Fruit fly (Drosophila melanogaster) whole organism, adult: ENCODE measurements around the gene Osi8.

ENCODE experiments used
- CG11617 ChIP-seq: fragments of 200-800 bp; sonication (Bioruptor generic); optimal IDR thresholded peaks from 2 replicates; lab custom pipeline; 2017; ENCODE audit warnings: mild to moderate bottlenecking, missing biosample characterization, missing genetic modification reagents, missing genetic modification characterization
- CG12768 ChIP-seq: fragments of 200-800 bp; sonication (Bioruptor generic); optimal IDR thresholded peaks from 2 replicates; lab custom pipeline; 2017; ENCODE audit warnings: missing biosample characterization, missing genetic modification characterization, mild to moderate bottlenecking, moderate library complexity, missing genetic modification reagents
- CG1620 ChIP-seq: fragments of 200-800 bp; sonication (Bioruptor generic); optimal IDR thresholded peaks from 2 replicates; lab custom pipeline; 2016; ENCODE audit warnings: missing biosample characterization, missing genetic modification characterization
- CG7045 ChIP-seq: fragments of 200-800 bp; sonication (Bioruptor generic); optimal IDR thresholded peaks from 2 replicates; lab custom pipeline; 2017; ENCODE audit warnings: missing biosample characterization, mild to moderate bottlenecking, missing genetic modification characterization
- CG7101 ChIP-seq: fragments of 200-800 bp; sonication (Bioruptor generic); optimal IDR thresholded peaks from 2 replicates; lab custom pipeline; 2018; ENCODE audit warnings: missing biosample characterization, mild to moderate bottlenecking, missing genetic modification characterization, moderate library complexity
- Clk ChIP-seq: fragments of 200-800 bp; sonication (Bioruptor generic); optimal IDR thresholded peaks from 2 replicates; lab custom pipeline; 2017; ENCODE audit warnings: missing biosample characterization, missing genetic modification characterization
- Crg-1 ChIP-seq: fragments of 200-800 bp; sonication (Bioruptor generic); optimal IDR thresholded peaks from 2 replicates; lab custom pipeline; 2016; ENCODE audit warnings: missing biosample characterization, missing genetic modification characterization
- Hr96 ChIP-seq: fragments of 200-800 bp; sonication (Bioruptor generic); optimal IDR thresholded peaks from 2 replicates; lab custom pipeline; 2016; ENCODE audit warnings: missing biosample characterization, missing genetic modification characterization
- cic ChIP-seq: fragments of 200-800 bp; sonication (Bioruptor generic); optimal IDR thresholded peaks from 2 replicates; lab custom pipeline; 2017; ENCODE audit warnings: missing biosample characterization, mild to moderate bottlenecking, missing genetic modification characterization, moderate library complexity
- cnc ChIP-seq, 2 experiments: fragments of >200 bp; optimal IDR thresholded peaks; 2 replicates each; lab custom pipeline; 2017
- kay ChIP-seq: fragments of 200-800 bp; sonication (Bioruptor generic); peaks from one replicate; lab custom pipeline; 2016; ENCODE audit warnings: missing biosample characterization, missing genetic modification characterization, borderline replicate concordance

DNA sequence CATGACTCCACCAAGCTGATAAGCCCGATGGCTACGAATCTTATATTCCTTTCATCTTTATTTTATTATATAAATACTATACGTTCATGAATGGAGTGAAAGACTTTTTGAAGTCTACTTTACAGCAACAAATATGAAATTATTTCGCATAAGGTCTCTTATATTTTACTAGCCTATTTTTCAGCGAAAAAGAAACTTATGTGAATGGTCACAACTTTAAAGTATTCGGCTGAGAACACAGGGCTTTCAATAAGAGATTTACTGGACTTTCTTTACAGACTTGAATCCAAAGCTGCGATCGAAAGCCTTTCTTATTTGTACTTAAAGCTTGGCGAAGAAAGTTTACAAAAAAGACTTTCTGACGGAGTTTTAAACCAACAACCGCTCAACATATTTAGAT, 16.0 kb upstream of the Osi8 start:
- TF ChIP-seq CG12768: no peak
- no peak for TF ChIP-seq CG11617 (GFP tag; lab: Kevin White, UChicago)
- TF ChIP-seq Hr96 (GFP tag; lab: Kevin White, UChicago): no peak
- no peak for TF ChIP-seq CG7101 (tag; lab: Kevin White, UChicago)
- no peak for TF ChIP-seq cic (GFP tag; lab: Kevin White, UChicago)
- no peak for TF ChIP-seq kay (GFP tag; lab: Kevin White, UChicago)
- TF ChIP-seq Crg-1 (GFP tag; lab: Kevin White, UChicago): no peak
- no peak for TF ChIP-seq cnc (optimal IDR thresholded peaks at IDR 0.05; lab: Kevin White, UChicago)
- TF ChIP-seq Clk (GFP tag; lab: Kevin White, UChicago): no peak
- TF ChIP-seq CG1620 (GFP tag; lab: Kevin White, UChicago): no peak
- TF ChIP-seq CG7045: no peak
